Fruit fly (Drosophila melanogaster) whole organism, adult: Measurements from ENCODE around the gene Sarm.

ENCODE experiments used
- CG1620 ChIP-seq: fragments of 200-800 bp; sonication (Bioruptor generic); optimal IDR thresholded peaks from 2 replicates; lab custom pipeline; 2016; ENCODE audit warnings: missing biosample characterization, missing genetic modification characterization
- CG33017 ChIP-seq: fragments of 200-800 bp; sonication (Bioruptor generic); optimal IDR thresholded peaks from 2 replicates; lab custom pipeline; 2018; ENCODE audit warnings: missing biosample characterization, mild to moderate bottlenecking, missing genetic modification characterization, moderate library complexity
- CG5204 ChIP-seq: fragments of 200-800 bp; sonication (Bioruptor generic); optimal IDR thresholded peaks from 2 replicates; lab custom pipeline; 2016; ENCODE audit warnings: missing biosample characterization, missing genetic modification characterization
- Crg-1 ChIP-seq: fragments of 200-800 bp; sonication (Bioruptor generic); optimal IDR thresholded peaks from 2 replicates; lab custom pipeline; 2016; ENCODE audit warnings: missing biosample characterization, missing genetic modification characterization
- Hr96 ChIP-seq: fragments of 200-800 bp; sonication (Bioruptor generic); optimal IDR thresholded peaks from 2 replicates; lab custom pipeline; 2016; ENCODE audit warnings: missing biosample characterization, missing genetic modification characterization
- Mnt ChIP-seq: fragments of 200-800 bp; sonication (Bioruptor generic); optimal IDR thresholded peaks from 2 replicates; lab custom pipeline; 2016; ENCODE audit warnings: missing biosample characterization, mild to moderate bottlenecking, missing genetic modification characterization
- bab1 ChIP-seq: fragments of 200-800 bp; sonication (Bioruptor generic); optimal IDR thresholded peaks from 3 replicates; lab custom pipeline; 2019; ENCODE audit warnings: missing biosample characterization, mild to moderate bottlenecking, missing genetic modification characterization, moderate library complexity
- kay ChIP-seq: fragments of 200-800 bp; sonication (Bioruptor generic); peaks from one replicate; lab custom pipeline; 2016; ENCODE audit warnings: missing biosample characterization, missing genetic modification characterization, borderline replicate concordance
- ovo ChIP-seq: fragments of 200-800 bp; sonication (Bioruptor generic); optimal IDR thresholded peaks from 2 replicates; lab custom pipeline; 2016; ENCODE audit warnings: missing biosample characterization, missing genetic modification characterization

- no peak for TF ChIP-seq CG1620
- TF ChIP-seq Hr96, result no peak
- no peak for TF ChIP-seq Crg-1 (GFP tag; lab: Kevin White, UChicago)
- TF ChIP-seq CG33017 (tag; lab: Kevin White, UChicago), result no peak
- TF ChIP-seq ovo, result no peak
- TF ChIP-seq Mnt, result no peak
- TF ChIP-seq kay (GFP tag; lab: Kevin White, UChicago), result peak; percentile 17
- TF ChIP-seq CG5204 (GFP tag; lab: Kevin White, UChicago), result no peak
- TF ChIP-seq bab1 (GFP tag; lab: Kevin White, UChicago), result no peak
These were observed 35.9 kb upstream of the Sarm start for dm6 chr3L:8027666-8028314.
